Fruit fly (Drosophila melanogaster) whole organism, embryonic: ENCODE data around the gene CG13850.

Experiments used
- Abd-B ChIP-seq: fragments of 200-800 bp; sonication (Bioruptor generic); optimal IDR thresholded peaks from 2 replicates; lab custom pipeline; 2018; ENCODE audit warnings: missing biosample characterization, mild to moderate bottlenecking, missing genetic modification characterization, moderate library complexity
- Ada2b ChIP-seq: fragments of 200-800 bp; sonication (Bioruptor generic); IDR thresholded peaks from 2 replicates; pipeline ENCODE4 v1.3.6; 2022; ENCODE audit warnings: missing biosample characterization, missing genetic modification characterization
- B-H2 ChIP-seq: fragments of 200-800 bp; sonication (Bioruptor generic); optimal IDR thresholded peaks from 2 replicates; lab custom pipeline; 2018; ENCODE audit warnings: missing biosample characterization, mild to moderate bottlenecking, missing genetic modification characterization
- Bteb2 ChIP-seq: fragments of 200-800 bp; sonication (Bioruptor generic); optimal IDR thresholded peaks from 2 replicates; lab custom pipeline; 2016; ENCODE audit warnings: missing biosample characterization, missing genetic modification characterization
- CG10565 ChIP-seq: fragments of 200-800 bp; sonication (Bioruptor generic); optimal IDR thresholded peaks from 3 replicates; lab custom pipeline; 2016; ENCODE audit warnings: missing biosample characterization, mild to moderate bottlenecking, missing genetic modification characterization
- CG13424 ChIP-seq: fragments of 200-800 bp; sonication (Bioruptor generic); optimal IDR thresholded peaks from 2 replicates; lab custom pipeline; 2019; ENCODE audit warnings: missing biosample characterization, mild to moderate bottlenecking, missing genetic modification characterization, moderate library complexity
- CG14710 ChIP-seq: fragments of 200-800 bp; sonication (Bioruptor generic); optimal IDR thresholded peaks from 3 replicates; lab custom pipeline; 2019; ENCODE audit warnings: missing biosample characterization, mild to moderate bottlenecking, missing genetic modification characterization, moderate library complexity
- CG17802 ChIP-seq: fragments of 200-800 bp; sonication (Bioruptor generic); optimal IDR thresholded peaks from 2 replicates; lab custom pipeline; 2018; ENCODE audit warnings: missing biosample characterization, mild to moderate bottlenecking, missing genetic modification characterization, moderate library complexity
- CG2120 ChIP-seq: fragments of 200-800 bp; sonication (Bioruptor generic); optimal IDR thresholded peaks from 3 replicates; lab custom pipeline; 2016; ENCODE audit warnings: missing biosample characterization, missing genetic modification characterization
- CG2199 ChIP-seq: fragments of 200-800 bp; sonication (Bioruptor generic); IDR thresholded peaks from 3 replicates; pipeline ENCODE4 v1.3.6; 2022; ENCODE audit warnings: missing biosample characterization, missing genetic modification characterization
- CG2678 ChIP-seq: fragments of 200-800 bp; sonication (Bioruptor generic); optimal IDR thresholded peaks from 3 replicates; lab custom pipeline; 2019; ENCODE audit warnings: missing biosample characterization, mild to moderate bottlenecking, missing genetic modification characterization, moderate library complexity
- CG3995 ChIP-seq: fragments of 200-800 bp; sonication (Bioruptor generic); optimal IDR thresholded peaks from 3 replicates; lab custom pipeline; 2016; ENCODE audit warnings: missing biosample characterization, missing genetic modification characterization
- CG4617 ChIP-seq: fragments of 200-800 bp; sonication (Bioruptor generic); optimal IDR thresholded peaks from 3 replicates; lab custom pipeline; 2016; ENCODE audit warnings: missing biosample characterization, missing genetic modification characterization, borderline replicate concordance
- CG4707 ChIP-seq: fragments of 200-800 bp; sonication (Bioruptor generic); optimal IDR thresholded peaks from 2 replicates; lab custom pipeline; 2018; ENCODE audit warnings: missing biosample characterization, mild to moderate bottlenecking, missing genetic modification characterization, moderate library complexity
- CG6175 ChIP-seq: fragments of 200-800 bp; sonication (Bioruptor generic); IDR thresholded peaks from 3 replicates; pipeline ENCODE4 v1.3.6; 2022; ENCODE audit warnings: missing biosample characterization, missing genetic modification characterization
- CG7372 ChIP-seq: fragments of 200-800 bp; sonication (Bioruptor generic); IDR thresholded peaks from 2 replicates; pipeline ENCODE4 v1.3.6; 2022; ENCODE audit warnings: missing biosample characterization, missing genetic modification characterization
- CG8924 ChIP-seq: fragments of 200-800 bp; optimal IDR thresholded peaks from 3 replicates; lab custom pipeline; 2019; ENCODE audit warnings: missing biosample characterization, mild to moderate bottlenecking, missing genetic modification characterization, moderate library complexity
- CG9932 ChIP-seq: fragments of 200-800 bp; sonication (Bioruptor generic); IDR thresholded peaks from 2 replicates; pipeline ENCODE4 v1.3.6; 2022; ENCODE audit warnings: missing biosample characterization, missing genetic modification characterization
- CkIIα-i1 ChIP-seq: fragments of 200-800 bp; sonication (Bioruptor generic); IDR thresholded peaks from 2 replicates; pipeline ENCODE4 v1.3.6; 2022; ENCODE audit warnings: missing biosample characterization, missing genetic modification characterization
- Dip2 ChIP-seq: fragments of 200-800 bp; sonication (Bioruptor generic); IDR thresholded peaks from 2 replicates; pipeline ENCODE4 v1.3.6; 2022; ENCODE audit warnings: missing biosample characterization, missing genetic modification characterization
- Dll ChIP-seq: fragments of 200-800 bp; sonication (Bioruptor generic); IDR thresholded peaks from 4 replicates; pipeline ENCODE4 v1.3.6; 2022; ENCODE audit warnings: missing biosample characterization, missing genetic modification characterization; ENCODE audit not compliant: partially characterized antibody
- GATAe ChIP-seq: fragments of 200-800 bp; sonication (Bioruptor generic); conservative IDR thresholded peaks from 2 replicates; pipeline ENCODE4 v1.3.6; 2022; ENCODE audit warnings: missing biosample characterization, missing genetic modification characterization
- Gug ChIP-seq: fragments of 200-800 bp; sonication (Bioruptor generic); IDR thresholded peaks from 4 replicates; pipeline ENCODE4 v1.3.6; 2022; ENCODE audit warnings: missing biosample characterization, missing genetic modification characterization
- HHEX ChIP-seq: fragments of 200-800 bp; sonication (Bioruptor generic); optimal IDR thresholded peaks from 3 replicates; lab custom pipeline; 2017; ENCODE audit warnings: missing biosample characterization, mild to moderate bottlenecking, missing genetic modification characterization, missing genetic modification reagents
- HmgD ChIP-seq: fragments of 200-800 bp; sonication (Bioruptor generic); optimal IDR thresholded peaks from 3 replicates; lab custom pipeline; 2016; ENCODE audit warnings: missing biosample characterization, missing genetic modification characterization
- Hr39 ChIP-seq: fragments of >200 bp; optimal IDR thresholded peaks from 2 replicates; lab custom pipeline; 2017
- Hr78 ChIP-seq, 2 experiments: fragments of 200-800 bp in 1 of 2; fragments of >200 bp in 1 of 2; sonication (Bioruptor generic) in 1 of 2; optimal IDR thresholded peaks; 2 replicates each; lab custom pipeline; 2017 to 2019; ENCODE audit warnings: missing biosample characterization in 2 of 2, missing genetic modification characterization in 2 of 2, mild to moderate bottlenecking in 1 of 2, moderate library complexity in 1 of 2
- NC2α ChIP-seq: fragments of 200-800 bp; sonication (Bioruptor generic); optimal IDR thresholded peaks from 2 replicates; lab custom pipeline; 2016; ENCODE audit warnings: missing biosample characterization, missing genetic modification characterization
- PHDP ChIP-seq: fragments of 200-800 bp; sonication (Bioruptor generic); optimal IDR thresholded peaks from 3 replicates; lab custom pipeline; 2018; ENCODE audit warnings: missing biosample characterization, mild to moderate bottlenecking, missing genetic modification characterization, moderate library complexity
- Pdp1 ChIP-seq, 2 experiments: fragments of 200-800 bp; sonication (Bioruptor generic); optimal IDR thresholded peaks; 3 replicates each; lab custom pipeline; 2016; ENCODE audit warnings: missing biosample characterization in 2 of 2, missing genetic modification characterization in 2 of 2, mild to moderate bottlenecking in 1 of 2, moderate library complexity in 1 of 2
- Ssrp ChIP-seq: fragments of 200-800 bp; sonication (Bioruptor generic); optimal IDR thresholded peaks from 2 replicates; lab custom pipeline; 2018; ENCODE audit warnings: missing biosample characterization, mild to moderate bottlenecking, missing genetic modification characterization, moderate library complexity
- Trl ChIP-seq, 3 experiments: fragments of >200 bp in 2 of 3; fragments of 200-800 bp in 1 of 3; sonication (Bioruptor generic) in 1 of 3; optimal IDR thresholded peaks; 2 replicates in 1 of 3; 3 replicates in 2 of 3; lab custom pipeline; 2016 to 2017; ENCODE audit warnings: missing biosample characterization in 1 of 3, missing genetic modification characterization in 1 of 3
- bowl ChIP-seq: fragments of 200-800 bp; sonication (Bioruptor generic); IDR thresholded peaks from 2 replicates; pipeline ENCODE4 v1.3.6; 2022; ENCODE audit warnings: missing biosample characterization, missing genetic modification characterization
- bsh ChIP-seq, 2 experiments: fragments of 200-800 bp; sonication (Bioruptor generic); optimal IDR thresholded peaks; 2 replicates each; lab custom pipeline; 2017 to 2018; ENCODE audit warnings: mild to moderate bottlenecking in 2 of 2, missing biosample characterization in 2 of 2, missing genetic modification characterization in 2 of 2, moderate library complexity in 1 of 2
- chn ChIP-seq: fragments of 200-800 bp; sonication (Bioruptor generic); optimal IDR thresholded peaks from 2 replicates; lab custom pipeline; 2016; ENCODE audit warnings: missing biosample characterization, missing genetic modification characterization
- cwo ChIP-seq: fragments of 200-800 bp; sonication (Bioruptor generic); optimal IDR thresholded peaks from 3 replicates; lab custom pipeline; 2017; ENCODE audit warnings: missing biosample characterization, missing genetic modification characterization, mild to moderate bottlenecking, moderate library complexity, missing genetic modification reagents
- danr ChIP-seq: fragments of 200-800 bp; sonication (Bioruptor generic); IDR thresholded peaks from 2 replicates; pipeline ENCODE4 v1.3.6; 2022; ENCODE audit warnings: missing biosample characterization, missing genetic modification characterization
- fd64A ChIP-seq: fragments of 200-800 bp; sonication (Bioruptor generic); optimal IDR thresholded peaks from 3 replicates; lab custom pipeline; 2018; ENCODE audit warnings: missing biosample characterization, mild to moderate bottlenecking, missing genetic modification characterization
- fu2 ChIP-seq: fragments of 200-800 bp; sonication (Bioruptor generic); optimal IDR thresholded peaks from 2 replicates; lab custom pipeline; 2016; ENCODE audit warnings: missing biosample characterization, missing genetic modification characterization
- ind ChIP-seq: fragments of 200-800 bp; sonication (Bioruptor generic); optimal IDR thresholded peaks from 3 replicates; lab custom pipeline; 2016; ENCODE audit warnings: missing biosample characterization, missing genetic modification characterization
- nom ChIP-seq: fragments of 200-800 bp; sonication (Bioruptor generic); optimal IDR thresholded peaks from 2 replicates; lab custom pipeline; 2017; ENCODE audit warnings: missing biosample characterization, missing genetic modification characterization, mild to moderate bottlenecking, moderate library complexity, missing genetic modification reagents
- psq ChIP-seq: fragments of 200-800 bp; sonication (Bioruptor generic); optimal IDR thresholded peaks from 2 replicates; lab custom pipeline; 2017; ENCODE audit warnings: missing biosample characterization, missing genetic modification characterization
- pum ChIP-seq: fragments of 200-800 bp; sonication (Bioruptor generic); optimal IDR thresholded peaks from 2 replicates; lab custom pipeline; 2016; ENCODE audit warnings: missing biosample characterization, missing genetic modification characterization
- scrt ChIP-seq: fragments of 200-800 bp; sonication (Bioruptor generic); optimal IDR thresholded peaks from 2 replicates; lab custom pipeline; 2018; ENCODE audit warnings: missing biosample characterization, mild to moderate bottlenecking, missing genetic modification characterization, moderate library complexity
- sim ChIP-seq: fragments of 200-800 bp; sonication (Bioruptor generic); IDR thresholded peaks from 2 replicates; pipeline ENCODE4 v1.3.6; 2022; ENCODE audit warnings: missing biosample characterization, missing genetic modification characterization
- tin ChIP-seq: fragments of 200-800 bp; sonication (Bioruptor generic); optimal IDR thresholded peaks from 3 replicates; lab custom pipeline; 2016; ENCODE audit warnings: missing biosample characterization, missing genetic modification characterization
- trem ChIP-seq: fragments of 200-800 bp; optimal IDR thresholded peaks from 3 replicates; lab custom pipeline; 2019; ENCODE audit warnings: missing biosample characterization, mild to moderate bottlenecking, missing genetic modification characterization, moderate library complexity
- zen ChIP-seq: fragments of 200-800 bp; sonication (Bioruptor generic); optimal IDR thresholded peaks from 3 replicates; lab custom pipeline; 2018; ENCODE audit warnings: missing biosample characterization, mild to moderate bottlenecking, missing genetic modification characterization, moderate library complexity

The CG13850 gene

dm6 chr3R:22362218-22362907 is 48.4 kb downstream of the CG13850 start, which contains the start of the genes JMJD6, CG7071 and Muted (continued):
- TF ChIP-seq Gug (peak; percentile 87), CG3995 (GFP tag; lab: Kevin White, UChicago) (peak; percentile 71), CG6175 (GFP tag; lab: Robert Waterston, UW) (peak; percentile 81), Bteb2 (GFP tag; lab: Kevin White, UChicago) (peak; percentile 92), Ssrp (tag; lab: Kevin White, UChicago) (peak; percentile 88), Hr78 (GFP tag; optimal IDR thresholded peaks at IDR 0.05; lab: Kevin White, UChicago) (peak in 1 of 2 experiments; percentile 52), fu2 (GFP tag; lab: Kevin White, UChicago) (peak; percentile 85), tin (peak; percentile 96), HHEX (GFP tag; lab: Kevin White, UChicago) (peak; percentile 87), CG2120 (GFP tag; lab: Kevin White, UChicago) (peak; percentile 98), Dll (GFP tag; lab: Robert Waterston, UW) (peak; percentile 95), bsh (GFP tag; optimal IDR thresholded peaks at IDR 0.05; lab: Kevin White, UChicago) (peak in 1 of 2 experiments; percentile 91), CG8924 (tag; lab: Kevin White, UChicago) (peak; percentile 82), CkIIα-i1 (GFP tag; lab: Robert Waterston, UW) (no peak), psq (GFP tag; lab: Kevin White, UChicago) (peak; percentile 81), CG4617 (GFP tag; lab: Kevin White, UChicago) (peak; percentile 80), bowl (GFP tag; lab: Robert Waterston, UW) (peak; percentile 67; the same call in 1 of the 2 replicates), nom (peak; percentile 78), pum (peak; percentile 91), trem (peak; percentile 82), CG9932 (GFP tag; lab: Robert Waterston, UW) (peak; percentile 98), NC2α (GFP tag; lab: Kevin White, UChicago) (peak; percentile 32), CG2678 (tag; lab: Kevin White, UChicago) (peak; percentile 92), cwo (GFP tag; lab: Kevin White, UChicago) (peak; percentile 77), CG7372 (GFP tag; lab: Robert Waterston, UW) (peak; percentile 95), GATAe (peak; percentile 85), B-H2 (peak; percentile 97), CG10565 (GFP tag; lab: Kevin White, UChicago) (peak; percentile 55), fd64A (peak; percentile 26), Pdp1 (GFP tag; optimal IDR thresholded peaks at IDR 0.05; lab: Kevin White, UChicago) (peak; percentile 81 to 91), sim (GFP tag; lab: Robert Waterston, UW) (peak; percentile 68; the same call in 1 of the 2 replicates), PHDP (tag; lab: Kevin White, UChicago) (peak; percentile 92), ind (GFP tag; lab: Kevin White, UChicago) (peak; percentile 93), zen (tag; lab: Kevin White, UChicago) (peak; percentile 88), Abd-B (peak; percentile 92), Trl (optimal IDR thresholded peaks at IDR 0.05; lab: Kevin White, UChicago) (peak in 1 of 2 experiments; percentile 20), Trl (GFP tag; optimal IDR thresholded peaks at IDR 0.05; lab: Kevin White, UChicago) (peak; percentile 90), Dip2 (GFP tag; lab: Robert Waterston, UW) (peak; percentile 40; the same call in 1 of the 2 replicates), CG17802 (tag; lab: Kevin White, UChicago) (peak; percentile 76), scrt (GFP tag; lab: Kevin White, UChicago) (peak; percentile 80), chn (peak; percentile 93), CG2199 (GFP tag; lab: Robert Waterston, UW) (0 out of 3 replicates have a peak, but pooled peaks have one; percentile 62), danr (peak; percentile 84), CG4707 (GFP tag; lab: Kevin White, UChicago) (peak; percentile 48), CG13424 (tag; lab: Kevin White, UChicago) (peak; percentile 96), Hr39 (lab: Kevin White, UChicago) (no peak), Ada2b (GFP tag; lab: Robert Waterston, UW) (peak; percentile 89), CG14710 (peak; percentile 94), HmgD (GFP tag; lab: Kevin White, UChicago) (peak; percentile 78)
